Worm (Caenorhabditis elegans) whole organism, young adult: ENCODE data around the gene his-71.

Experiments used
- C06A6.2 ChIP-seq: fragments of 200-800 bp; sonication (Bioruptor generic); conservative IDR thresholded peaks from 2 replicates; pipeline ENCODE4 v1.3.6; 2022; ENCODE audit warnings: missing genetic modification characterization, missing compliant biosample characterization
- C17E4.6 ChIP-seq: fragments of 200-800 bp; sonication (Bioruptor generic); IDR thresholded peaks from 2 replicates; pipeline ENCODE4 v1.3.6; 2022; ENCODE audit warnings: missing genetic modification reagents, missing genetic modification characterization, missing compliant biosample characterization
- D2030.7 ChIP-seq: fragments of 200-800 bp; sonication (Bioruptor generic); IDR thresholded peaks from 2 replicates; pipeline ENCODE4 v1.3.6; 2022; ENCODE audit warnings: missing genetic modification reagents, missing genetic modification characterization, missing compliant biosample characterization
- F23B12.7 ChIP-seq: sonication (generic microtip); optimal IDR thresholded peaks from 2 replicates; lab custom pipeline; 2017; ENCODE audit warnings: missing genetic modification characterization, mild to moderate bottlenecking, missing compliant biosample characterization, antibody characterized with exemption, moderate library complexity; ENCODE audit not compliant: insufficient read depth
- F39B2.1 ChIP-seq: fragments of 200-800 bp; sonication (Bioruptor generic); IDR thresholded peaks from 2 replicates; pipeline ENCODE4 v1.3.6; 2022; ENCODE audit warnings: missing genetic modification reagents, missing genetic modification characterization, missing compliant biosample characterization
- F49E8.2 ChIP-seq: sonication (generic microtip); optimal IDR thresholded peaks from 3 replicates; lab custom pipeline; 2017; ENCODE audit warnings: missing genetic modification characterization, mild to moderate bottlenecking, missing compliant biosample characterization, antibody characterized with exemption, moderate library complexity; ENCODE audit not compliant: insufficient read depth
- K12H6.12 ChIP-seq: fragments of 200-800 bp; sonication (Bioruptor generic); optimal IDR thresholded peaks from 2 replicates; lab custom pipeline; 2018; ENCODE audit warnings: mild to moderate bottlenecking, missing genetic modification characterization, missing compliant biosample characterization
- T07F8.4 ChIP-seq: sonication (generic microtip); optimal IDR thresholded peaks from 2 replicates; lab custom pipeline; 2016; ENCODE audit warnings: mild to moderate bottlenecking, missing genetic modification characterization, moderate library complexity, missing compliant biosample characterization
- Y53F4B.3 ChIP-seq: fragments of 200-800 bp; sonication (Bioruptor generic); IDR thresholded peaks from 2 replicates; pipeline ENCODE4 v1.3.6; 2022; ENCODE audit warnings: missing genetic modification reagents, missing genetic modification characterization, missing compliant biosample characterization
- Y53G8AR.9 ChIP-seq: fragments of 200-800 bp; sonication (Bioruptor generic); conservative IDR thresholded peaks from 2 replicates; pipeline ENCODE4 v1.3.6; 2022; ENCODE audit warnings: missing genetic modification reagents, missing genetic modification characterization, missing compliant biosample characterization
- Y56A3A.18 ChIP-seq: fragments of 200-800 bp; sonication (Bioruptor generic); IDR thresholded peaks from 2 replicates; pipeline ENCODE4 v1.3.6; 2022; ENCODE audit warnings: missing genetic modification reagents, missing genetic modification characterization, missing compliant biosample characterization
- Y67H2A.10 ChIP-seq: fragments of 200-800 bp; sonication (Bioruptor generic); conservative IDR thresholded peaks from 2 replicates; pipeline ENCODE4 v1.3.6; 2022; ENCODE audit warnings: missing genetic modification reagents, missing genetic modification characterization, missing compliant biosample characterization
- ZK185.1 ChIP-seq: sonication (generic microtip); optimal IDR thresholded peaks from 2 replicates; lab custom pipeline; 2016; ENCODE audit warnings: mild to moderate bottlenecking, missing genetic modification characterization, missing compliant biosample characterization; ENCODE audit not compliant: poor library complexity, severe bottlenecking
- aptf-2 ChIP-seq: fragments of 200-800 bp; sonication (Bioruptor generic); conservative IDR thresholded peaks from 2 replicates; pipeline ENCODE4 v1.3.6; 2022; ENCODE audit warnings: missing genetic modification reagents, missing genetic modification characterization, missing compliant biosample characterization
- athp-1 ChIP-seq: sonication (generic microtip); optimal IDR thresholded peaks from 2 replicates; lab custom pipeline; 2017; ENCODE audit warnings: mild to moderate bottlenecking, missing genetic modification characterization, missing compliant biosample characterization
- attf-3 ChIP-seq: fragments of 200-800 bp; sonication (Bioruptor generic); conservative IDR thresholded peaks from 2 replicates; pipeline ENCODE4 v1.3.6; 2022; ENCODE audit warnings: missing genetic modification reagents, missing genetic modification characterization, missing compliant biosample characterization
- attf-6 ChIP-seq: fragments of 200-800 bp; sonication (Bioruptor generic); IDR thresholded peaks from 2 replicates; pipeline ENCODE4 v1.3.6; 2022; ENCODE audit warnings: missing genetic modification reagents, missing genetic modification characterization, missing compliant biosample characterization
- ccch-3 ChIP-seq: fragments of 200-800 bp; sonication (Bioruptor generic); optimal IDR thresholded peaks from 2 replicates; lab custom pipeline; 2018; ENCODE audit warnings: mild to moderate bottlenecking, missing genetic modification characterization, missing compliant biosample characterization
- ceh-100 ChIP-seq: fragments of 200-800 bp; sonication (Bioruptor generic); IDR thresholded peaks from 2 replicates; pipeline ENCODE4 v1.3.6; 2022; ENCODE audit warnings: missing genetic modification reagents, missing genetic modification characterization, missing compliant biosample characterization
- ceh-58 ChIP-seq: fragments of 200-800 bp; sonication (Bioruptor generic); IDR thresholded peaks from 2 replicates; pipeline ENCODE4 v1.3.6; 2022; ENCODE audit warnings: missing genetic modification characterization, missing compliant biosample characterization
- dpff-1 ChIP-seq: sonication (generic microtip); optimal IDR thresholded peaks from 2 replicates; lab custom pipeline; 2017; ENCODE audit warnings: mild to moderate bottlenecking, missing genetic modification characterization, missing compliant biosample characterization
- efl-1 ChIP-seq: fragments of 150-350 bp; optimal IDR thresholded peaks from 2 replicates; lab custom pipeline; 2014; ENCODE audit warnings: missing biosample characterization, missing genetic modification reagents, missing genetic modification characterization
- ets-4 ChIP-seq: fragments of 200-800 bp; sonication (Bioruptor generic); optimal IDR thresholded peaks from 2 replicates; lab custom pipeline; 2018; ENCODE audit warnings: mild to moderate bottlenecking, missing genetic modification characterization, missing compliant biosample characterization
- him-1 ChIP-seq: sonication (generic microtip); optimal IDR thresholded peaks from 2 replicates; lab custom pipeline; 2016; ENCODE audit warnings: missing genotype, missing genetic modification reagents, missing genetic modification characterization, missing compliant biosample characterization
- hlh-12 ChIP-seq: sonication (generic microtip); optimal IDR thresholded peaks from 2 replicates; lab custom pipeline; 2016; ENCODE audit warnings: missing genetic modification characterization, missing compliant biosample characterization
- hrde-1 ChIP-seq: sonication (generic microtip); optimal IDR thresholded peaks from 2 replicates; lab custom pipeline; 2016; ENCODE audit warnings: missing genetic modification characterization, mild to moderate bottlenecking, missing compliant biosample characterization, moderate library complexity, missing genotype, missing genetic modification reagents, borderline replicate concordance
- let-607 ChIP-seq, 2 experiments: fragments of 200-800 bp in 1 of 2; sonication (Bioruptor generic) in 1 of 2; sonication (generic microtip) in 1 of 2; optimal IDR thresholded peaks; 2 replicates each; lab custom pipeline; 2016 to 2018; ENCODE audit warnings: mild to moderate bottlenecking in 2 of 2, missing compliant biosample characterization in 2 of 2, missing genetic modification characterization in 2 of 2, moderate library complexity in 2 of 2, missing genotype in 1 of 2
- lin-40 ChIP-seq: sonication (generic microtip); optimal IDR thresholded peaks from 2 replicates; lab custom pipeline; 2016; ENCODE audit warnings: missing genetic modification characterization, mild to moderate bottlenecking, missing compliant biosample characterization, missing genotype, missing genetic modification reagents
- lsl-1 ChIP-seq: fragments of 200-800 bp; sonication (Bioruptor generic); optimal IDR thresholded peaks from 2 replicates; lab custom pipeline; 2018; ENCODE audit warnings: mild to moderate bottlenecking, missing genetic modification characterization, moderate library complexity, missing compliant biosample characterization
- madf-8 ChIP-seq: fragments of 200-800 bp; sonication (Bioruptor generic); conservative IDR thresholded peaks from 2 replicates; pipeline ENCODE4 v1.3.6; 2022; ENCODE audit warnings: missing genetic modification reagents, missing genetic modification characterization, missing compliant biosample characterization
- nfya-1 ChIP-seq: sonication (generic microtip); optimal IDR thresholded peaks from 2 replicates; lab custom pipeline; 2017; ENCODE audit warnings: antibody characterized with exemption, missing compliant biosample characterization, missing genetic modification characterization, borderline replicate concordance; ENCODE audit not compliant: insufficient read depth
- nfyb-1 ChIP-seq: fragments of 200-800 bp; sonication (Bioruptor generic); IDR thresholded peaks from 2 replicates; pipeline ENCODE4 v1.3.6; 2022; ENCODE audit warnings: missing genetic modification reagents, missing genetic modification characterization, missing compliant biosample characterization
- nhr-80 ChIP-seq: sonication (generic microtip); optimal IDR thresholded peaks from 2 replicates; lab custom pipeline; 2016; ENCODE audit warnings: missing genetic modification characterization, missing compliant biosample characterization
- rec-8 ChIP-seq, 2 experiments: sonication (generic microtip); optimal IDR thresholded peaks; 2 replicates each; lab custom pipeline; 2016; ENCODE audit warnings: mild to moderate bottlenecking in 2 of 2, missing genetic modification characterization in 2 of 2, missing genetic modification reagents in 2 of 2, missing genotype in 2 of 2, missing biosample characterization in 1 of 2, missing compliant biosample characterization in 1 of 2, moderate library complexity in 1 of 2
- repo-1 ChIP-seq: sonication (generic microtip); optimal IDR thresholded peaks from 2 replicates; lab custom pipeline; 2017; ENCODE audit warnings: mild to moderate bottlenecking, missing genetic modification characterization, missing compliant biosample characterization
- rpc-1 ChIP-seq, 2 experiments: fragments of 150-350 bp in 1 of 2; sonication (generic microtip) in 1 of 2; optimal IDR thresholded peaks; 2 replicates each; lab custom pipeline; 2014 to 2018; ENCODE audit warnings: missing biosample characterization in 1 of 2, missing genetic modification characterization in 1 of 2, missing genetic modification reagents in 1 of 2, missing genotype in 1 of 2
- snpc-1.3 ChIP-seq: sonication (generic microtip); optimal IDR thresholded peaks from 2 replicates; lab custom pipeline; 2017; ENCODE audit warnings: missing genetic modification characterization, mild to moderate bottlenecking, missing compliant biosample characterization, antibody characterized with exemption, moderate library complexity, missing genotype, missing genetic modification reagents; ENCODE audit not compliant: insufficient read depth
- somi-1 ChIP-seq: fragments of 200-800 bp; sonication (Bioruptor generic); optimal IDR thresholded peaks from 2 replicates; lab custom pipeline; 2018; ENCODE audit warnings: mild to moderate bottlenecking, missing genetic modification characterization, missing compliant biosample characterization
- sptf-2 ChIP-seq: fragments of 200-800 bp; sonication (Bioruptor generic); optimal IDR thresholded peaks from 2 replicates; lab custom pipeline; 2018; ENCODE audit warnings: mild to moderate bottlenecking, missing genetic modification characterization, missing compliant biosample characterization
- tbx-9 ChIP-seq: sonication (generic microtip); optimal IDR thresholded peaks from 2 replicates; lab custom pipeline; 2016; ENCODE audit warnings: borderline replicate concordance, missing genetic modification characterization, inconsistent platforms, missing compliant biosample characterization
- unc-62 ChIP-seq: fragments of 150-350 bp; optimal IDR thresholded peaks from 2 replicates; lab custom pipeline; 2014; ENCODE audit warnings: missing biosample characterization, missing genetic modification reagents, missing genetic modification characterization
- ztf-26 ChIP-seq: sonication (generic microtip); optimal IDR thresholded peaks from 2 replicates; lab custom pipeline; 2017; ENCODE audit warnings: missing genetic modification characterization, missing compliant biosample characterization

Gene his-71

ce11 chrX:7962056-7962485 lies 19.8 kb downstream of the his-71 start (continued):
- TF ChIP-seq ztf-26 (tag; lab: Kevin White, UChicago) (peak; percentile 32), lsl-1 (GFP tag; lab: Kevin White, UChicago) (no peak)

DNA sequence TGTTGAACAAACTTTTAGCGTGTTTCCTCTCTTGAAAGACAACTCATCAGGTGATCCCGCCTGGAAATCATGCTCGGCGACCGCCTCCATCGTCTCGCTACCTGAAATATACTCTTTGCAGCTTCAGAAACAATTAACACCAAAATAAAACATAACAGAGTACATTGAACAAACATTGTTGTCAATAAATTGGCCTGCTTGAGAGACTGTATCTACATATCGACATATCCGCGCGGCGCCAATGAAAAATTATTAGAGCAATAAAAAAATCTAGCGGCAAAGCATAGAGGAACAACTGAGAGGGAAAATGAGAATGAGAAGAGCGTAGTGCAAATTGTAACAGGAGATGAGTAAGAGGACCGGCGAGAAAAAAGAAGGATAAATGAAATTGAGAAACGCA lies 20.2 kb downstream of the his-71 start, which contains the start of gene sem-5:
Gene sem-5 (minus strand): TSS at position 101 of the 400 bp plus-strand sequence.
- no peak for TF ChIP-seq aptf-2 (GFP tag; lab: Robert Waterston, UW)
- no peak for TF ChIP-seq C06A6.2
- TF ChIP-seq lin-40 (tag; lab: Kevin White, UChicago) = no peak
- no peak for TF ChIP-seq Y53F4B.3 (GFP tag; lab: Robert Waterston, UW)
- no peak for TF ChIP-seq Y56A3A.18 (GFP tag; lab: Robert Waterston, UW)
- TF ChIP-seq ccch-3 (GFP tag; lab: Kevin White, UChicago) = no peak
- no peak for TF ChIP-seq him-1 (tag; lab: Kevin White, UChicago)
- TF ChIP-seq F39B2.1 (GFP tag; lab: Robert Waterston, UW) = no peak
- TF ChIP-seq ceh-100 = no peak
- no peak for TF ChIP-seq ztf-26 (tag; lab: Kevin White, UChicago)
- TF ChIP-seq F23B12.7 = no peak
- no peak for TF ChIP-seq attf-6 (GFP tag; lab: Robert Waterston, UW)
- TF ChIP-seq let-607 (tag; optimal IDR thresholded peaks at IDR 0.05; lab: Kevin White, UChicago) = no peak
- no peak for TF ChIP-seq somi-1 (GFP tag; lab: Kevin White, UChicago)
- no peak for TF ChIP-seq F49E8.2 (tag; lab: Kevin White, UChicago)
- no peak for TF ChIP-seq D2030.7 (GFP tag; lab: Robert Waterston, UW)
- TF ChIP-seq hrde-1 (tag; lab: Kevin White, UChicago) = no peak

ce11 chrX:7958203-7958602 lies 23.7 kb downstream of the his-71 start, which contains the start of gene sfxn-2:
Gene sfxn-2 (minus strand): TSS chrX:7958303.
- TF ChIP-seq rpc-1 (optimal IDR thresholded peaks at IDR 0.05; lab: Kevin White, UChicago) (no peak), rpc-1 (tag; optimal IDR thresholded peaks at IDR 0.05; lab: Kevin White, UChicago) (no peak), ets-4 (GFP tag; lab: Kevin White, UChicago) (no peak)

ce11 chrX:7956449-7956848 lies 25.4 kb downstream of the his-71 start:
- TF ChIP-seq efl-1 (GFP tag; lab: Kevin White, UChicago) (no peak), hlh-12 (tag; lab: Kevin White, UChicago) (no peak), nhr-80 (tag; lab: Kevin White, UChicago) (no peak), madf-8 (no peak), repo-1 (tag; lab: Kevin White, UChicago) (peak; percentile 10), T07F8.4 (tag; lab: Kevin White, UChicago) (no peak), Y67H2A.10 (GFP tag; lab: Robert Waterston, UW) (no peak), rec-8 (tag; optimal IDR thresholded peaks at IDR 0.05; lab: Kevin White, UChicago) (no peak), unc-62 (GFP tag; lab: Kevin White, UChicago) (no peak), ceh-58 (no peak), K12H6.12 (tag; lab: Kevin White, UChicago) (peak; percentile 19), tbx-9 (tag; lab: Kevin White, UChicago) (no peak), sptf-2 (GFP tag; lab: Kevin White, UChicago) (no peak), Y53G8AR.9 (GFP tag; lab: Robert Waterston, UW) (no peak), ZK185.1 (no peak), Y56A3A.18 (GFP tag; lab: Robert Waterston, UW) (no peak), nfyb-1 (0 out of 2 replicates have a peak, but pooled peaks have one; percentile 13), athp-1 (tag; lab: Kevin White, UChicago) (no peak), dpff-1 (tag; lab: Kevin White, UChicago) (no peak), C17E4.6 (GFP tag; lab: Robert Waterston, UW) (no peak), attf-3 (GFP tag; lab: Robert Waterston, UW) (no peak), nfya-1 (tag; lab: Kevin White, UChicago) (no peak), snpc-1.3 (tag; lab: Kevin White, UChicago) (no peak)
